Fruit fly (Drosophila melanogaster): Measurements from ENCODE around the gene alphaTub84D.

- TF ChIP-seq Hr83 (GFP tag; optimal IDR thresholded peaks at IDR 0.05; ENCODE audit: poor library complexity, severe bottlenecking) (no peak), Mio (GFP tag; optimal IDR thresholded peaks at IDR 0.05) (no peak), rgr (GFP tag; optimal IDR thresholded peaks at IDR 0.05) (no peak)
These were observed 22.2 kb upstream of the alphaTub84D start for dm6 chr3R:7508198-7508837.
